Worm (Caenorhabditis elegans): ENCODE results near the gene srx-33.

- TF ChIP-seq him-1 (tag; optimal IDR thresholded peaks at IDR 0.05) (no peak), W03F9.2 (tag; optimal IDR thresholded peaks at IDR 0.05) (no peak)
Measured at ce11 chrV:7123188-7123708, 4.6 kb upstream of the srx-33 start, which contains the start of gene lmd-5.

Measured in whole organism, L4/young adult.